Worm (Caenorhabditis elegans) whole organism, L2 larva: Measurements from ENCODE around the gene Y17D7B.2.

Experiments used
- C34F6.9 ChIP-seq: fragments of 150-350 bp; optimal IDR thresholded peaks from 2 replicates; lab custom pipeline; 2014; ENCODE audit warnings: missing biosample characterization, missing genetic modification characterization
- F13H6.1 ChIP-seq: sonication (generic microtip); optimal IDR thresholded peaks from 2 replicates; lab custom pipeline; 2016; ENCODE audit warnings: missing genetic modification characterization, missing compliant biosample characterization
- R02D3.7 ChIP-seq: fragments of 150-350 bp; optimal IDR thresholded peaks from 2 replicates; lab custom pipeline; 2014; ENCODE audit warnings: missing biosample characterization, missing genetic modification characterization
- Y55F3AM.14 ChIP-seq: fragments of 200-800 bp; sonication (Bioruptor generic); optimal IDR thresholded peaks from 2 replicates; lab custom pipeline; 2018; ENCODE audit warnings: mild to moderate bottlenecking, missing genetic modification characterization, missing compliant biosample characterization
- ZK546.5 ChIP-seq: sonication (generic microtip); optimal IDR thresholded peaks from 2 replicates; lab custom pipeline; 2017; ENCODE audit warnings: missing biosample characterization, missing genetic modification characterization
- alr-1 ChIP-seq: fragments of 150-350 bp; optimal IDR thresholded peaks from 2 replicates; lab custom pipeline; 2014; ENCODE audit warnings: missing biosample characterization, missing genetic modification characterization
- aly-2 ChIP-seq: fragments of 150-350 bp; optimal IDR thresholded peaks from 2 replicates; lab custom pipeline; 2014; ENCODE audit warnings: missing biosample characterization, missing genetic modification characterization
- blmp-1 ChIP-seq: sonication (generic microtip); optimal IDR thresholded peaks from 2 replicates; lab custom pipeline; 2017; ENCODE audit warnings: missing genetic modification characterization, mild to moderate bottlenecking, missing compliant biosample characterization, antibody characterized with exemption, moderate library complexity; ENCODE audit not compliant: insufficient read depth
- ceh-16 ChIP-seq: fragments of 150-350 bp; optimal IDR thresholded peaks from 2 replicates; lab custom pipeline; 2014; ENCODE audit warnings: missing biosample characterization, missing genetic modification characterization
- ceh-82 ChIP-seq: fragments of 150-350 bp; optimal IDR thresholded peaks from 2 replicates; lab custom pipeline; 2014; ENCODE audit warnings: missing biosample characterization, missing genetic modification characterization
- crh-2 ChIP-seq: sonication (generic microtip); optimal IDR thresholded peaks from 2 replicates; lab custom pipeline; 2017; ENCODE audit warnings: missing biosample characterization, missing genetic modification characterization
- dmd-4 ChIP-seq: sonication (generic microtip); optimal IDR thresholded peaks from 2 replicates; lab custom pipeline; 2017; ENCODE audit warnings: missing biosample characterization, missing genetic modification characterization
- fos-1 ChIP-seq: fragments of 150-350 bp; optimal IDR thresholded peaks from 2 replicates; lab custom pipeline; 2014; ENCODE audit warnings: missing biosample characterization, missing genetic modification characterization
- gmeb-1 ChIP-seq: fragments of 150-350 bp; optimal IDR thresholded peaks from 2 replicates; lab custom pipeline; 2014; ENCODE audit warnings: missing biosample characterization, missing genetic modification characterization
- lin-11 ChIP-seq: fragments of 150-350 bp; sonication (generic microtip); optimal IDR thresholded peaks from 2 replicates; lab custom pipeline; 2014; ENCODE audit warnings: missing biosample characterization, missing genetic modification characterization, inconsistent platforms, mixed read lengths
- lin-13 ChIP-seq: fragments of 150-350 bp; optimal IDR thresholded peaks from 2 replicates; lab custom pipeline; 2014; ENCODE audit warnings: missing biosample characterization, missing genetic modification reagents, missing genetic modification characterization
- lin-39 ChIP-seq: fragments of 150-350 bp; optimal IDR thresholded peaks from 2 replicates; lab custom pipeline; 2014; ENCODE audit warnings: missing biosample characterization, missing genetic modification reagents, missing genetic modification characterization
- lsy-2 ChIP-seq, 2 experiments: fragments of 150-350 bp in 1 of 2; sonication (generic microtip) in 1 of 2; optimal IDR thresholded peaks; 2 replicates each; lab custom pipeline; 2014 to 2017; ENCODE audit warnings: missing biosample characterization in 2 of 2, missing genetic modification characterization in 2 of 2
- mab-5 ChIP-seq: fragments of 150-350 bp; optimal IDR thresholded peaks from 2 replicates; lab custom pipeline; 2014; ENCODE audit warnings: missing biosample characterization, missing genetic modification characterization
- mdl-1 ChIP-seq, 2 experiments: fragments of 150-350 bp in 1 of 2; sonication (generic microtip) in 1 of 2; optimal IDR thresholded peaks; 2 replicates each; lab custom pipeline; 2017; ENCODE audit warnings: missing biosample characterization in 2 of 2, missing genetic modification characterization in 2 of 2
- nhr-11 ChIP-seq: fragments of 150-350 bp; optimal IDR thresholded peaks from 2 replicates; lab custom pipeline; 2014; ENCODE audit warnings: missing biosample characterization, missing genetic modification characterization
- nhr-129 ChIP-seq: fragments of 150-350 bp; optimal IDR thresholded peaks from 2 replicates; lab custom pipeline; 2014; ENCODE audit warnings: missing biosample characterization, missing genetic modification characterization
- nhr-21 ChIP-seq: fragments of 150-350 bp; optimal IDR thresholded peaks from 2 replicates; lab custom pipeline; 2014; ENCODE audit warnings: missing biosample characterization, missing genetic modification characterization
- nhr-237 ChIP-seq: fragments of 150-350 bp; optimal IDR thresholded peaks from 2 replicates; lab custom pipeline; 2014; ENCODE audit warnings: missing biosample characterization, missing genetic modification characterization
- nhr-25 ChIP-seq: fragments of 150-350 bp; sonication (generic microtip); optimal IDR thresholded peaks from 3 replicates; lab custom pipeline; 2014; ENCODE audit warnings: missing biosample characterization, missing genetic modification characterization
- nhr-6 ChIP-seq: fragments of 150-350 bp; optimal IDR thresholded peaks from 2 replicates; lab custom pipeline; 2014; ENCODE audit warnings: missing biosample characterization, missing genetic modification characterization
- nhr-77 ChIP-seq: fragments of 150-350 bp; optimal IDR thresholded peaks from 2 replicates; lab custom pipeline; 2014; ENCODE audit warnings: missing biosample characterization, missing genetic modification characterization
- peb-1 ChIP-seq: fragments of 150-350 bp; optimal IDR thresholded peaks from 2 replicates; lab custom pipeline; 2014; ENCODE audit warnings: missing biosample characterization, missing genetic modification characterization
- sem-4 ChIP-seq: fragments of 150-350 bp; optimal IDR thresholded peaks from 2 replicates; lab custom pipeline; 2014; ENCODE audit warnings: missing biosample characterization, missing genetic modification reagents, missing genetic modification characterization
- skn-1 ChIP-seq: sonication (generic microtip); optimal IDR thresholded peaks from 2 replicates; lab custom pipeline; 2017; ENCODE audit warnings: missing biosample characterization, missing genetic modification characterization
- sma-3 ChIP-seq: sonication (generic microtip); optimal IDR thresholded peaks from 2 replicates; lab custom pipeline; 2016; ENCODE audit warnings: missing genetic modification reagents, missing genetic modification characterization, missing compliant biosample characterization
- sma-9 ChIP-seq, 2 experiments: fragments of 150-350 bp in 1 of 2; sonication (generic microtip) in 1 of 2; optimal IDR thresholded peaks; 2 replicates each; lab custom pipeline; 2014 to 2016; ENCODE audit warnings: missing genetic modification characterization in 2 of 2, mild to moderate bottlenecking in 1 of 2, missing biosample characterization in 1 of 2, missing compliant biosample characterization in 1 of 2, missing genetic modification reagents in 1 of 2, moderate library complexity in 1 of 2
- snpc-4 ChIP-seq: fragments of 150-350 bp; optimal IDR thresholded peaks from 2 replicates; lab custom pipeline; 2014; ENCODE audit warnings: missing biosample characterization, missing genetic modification characterization
- unc-39 ChIP-seq: fragments of 150-350 bp; optimal IDR thresholded peaks from 2 replicates; lab custom pipeline; 2014; ENCODE audit warnings: missing biosample characterization, missing genetic modification characterization
- unc-55 ChIP-seq: fragments of 150-350 bp; sonication (generic microtip); optimal IDR thresholded peaks from 3 replicates; lab custom pipeline; 2014; ENCODE audit warnings: missing biosample characterization, missing genetic modification reagents, missing genetic modification characterization
- unc-62 ChIP-seq: fragments of 150-350 bp; optimal IDR thresholded peaks from 2 replicates; lab custom pipeline; 2014; ENCODE audit warnings: missing biosample characterization, missing genetic modification reagents, missing genetic modification characterization
- zag-1 ChIP-seq: fragments of 150-350 bp; optimal IDR thresholded peaks from 2 replicates; lab custom pipeline; 2014; ENCODE audit warnings: missing biosample characterization, missing genetic modification characterization
- ztf-4 ChIP-seq: fragments of 150-350 bp; optimal IDR thresholded peaks from 2 replicates; lab custom pipeline; 2014; ENCODE audit warnings: missing biosample characterization, missing genetic modification characterization

Gene Y17D7B.2

DNA sequence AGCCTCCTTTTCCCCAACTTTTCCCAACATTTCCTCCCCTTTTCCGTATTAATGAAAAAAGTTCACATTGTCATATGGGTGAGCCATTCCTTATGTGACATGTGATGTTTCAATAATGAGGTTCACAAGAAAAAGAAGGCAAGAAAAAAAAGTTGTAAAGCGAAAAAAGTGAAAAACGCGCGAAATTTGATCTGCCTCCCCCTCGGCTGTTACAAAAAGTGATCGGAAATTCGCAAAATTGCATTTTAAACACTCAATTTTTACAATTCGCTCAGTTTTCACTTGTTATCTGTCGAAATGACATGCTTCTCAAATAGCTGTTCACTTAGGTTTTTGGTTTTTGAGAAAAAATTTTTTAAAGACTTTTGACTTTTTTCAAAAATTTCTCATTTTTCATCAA is 34.0 kb downstream of the Y17D7B.2 start:
- no peak for TF ChIP-seq lsy-2 (tag; optimal IDR thresholded peaks at IDR 0.05; lab: Kevin White, UChicago)
- TF ChIP-seq dmd-4 = no peak
- TF ChIP-seq peb-1 = no peak
- TF ChIP-seq ZK546.5 (tag; lab: Kevin White, UChicago) = no peak
- TF ChIP-seq lin-39 (tag; lab: Kevin White, UChicago) = no peak
- no peak for TF ChIP-seq ceh-82 (tag; lab: Kevin White, UChicago)
- no peak for TF ChIP-seq F13H6.1
- no peak for TF ChIP-seq mab-5 (tag; lab: Kevin White, UChicago)
- no peak for TF ChIP-seq mdl-1 (tag; optimal IDR thresholded peaks at IDR 0.05; lab: Kevin White, UChicago)
- no peak for TF ChIP-seq fos-1
- TF ChIP-seq nhr-77 = no peak
- TF ChIP-seq R02D3.7 (tag; lab: Kevin White, UChicago) = no peak
- no peak for TF ChIP-seq alr-1 (tag; lab: Kevin White, UChicago)
- no peak for TF ChIP-seq nhr-237
- TF ChIP-seq nhr-6 (tag; lab: Kevin White, UChicago) = no peak
- no peak for TF ChIP-seq sma-9 (GFP tag; optimal IDR thresholded peaks at IDR 0.05; lab: Kevin White, UChicago)
- no peak for TF ChIP-seq sma-9 (tag; optimal IDR thresholded peaks at IDR 0.05; lab: Kevin White, UChicago)
- TF ChIP-seq lin-13 (GFP tag; lab: Kevin White, UChicago) = no peak
- TF ChIP-seq sma-3 = no peak
- TF ChIP-seq Y55F3AM.14 = no peak

ce11 chrV:18826445-18826844 is 38.9 kb downstream of the Y17D7B.2 start:
- TF ChIP-seq fos-1 (peak; percentile 66), C34F6.9 (no peak), nhr-129 (tag; lab: Kevin White, UChicago) (peak; percentile 8), unc-55 (GFP tag; lab: Kevin White, UChicago) (no peak), gmeb-1 (tag; lab: Kevin White, UChicago) (no peak)

- no peak for TF ChIP-seq ztf-4
- TF ChIP-seq nhr-11 (tag; lab: Kevin White, UChicago) = no peak
- TF ChIP-seq ceh-82 (tag; lab: Kevin White, UChicago) = no peak
- TF ChIP-seq nhr-237 = no peak
- no peak for TF ChIP-seq nhr-21
- TF ChIP-seq nhr-6 (tag; lab: Kevin White, UChicago) = no peak
- TF ChIP-seq crh-2 (tag; lab: Kevin White, UChicago) = no peak
- no peak for TF ChIP-seq zag-1 (tag; lab: Kevin White, UChicago)
- no peak for TF ChIP-seq aly-2 (tag; lab: Kevin White, UChicago)
- TF ChIP-seq alr-1 (tag; lab: Kevin White, UChicago) = no peak
- TF ChIP-seq unc-62 (GFP tag; lab: Kevin White, UChicago) = no peak
- TF ChIP-seq skn-1 = no peak
- no peak for TF ChIP-seq blmp-1
- TF ChIP-seq sem-4 = no peak
- no peak for TF ChIP-seq nhr-77
- no peak for TF ChIP-seq ZK546.5 (tag; lab: Kevin White, UChicago)
These were observed 39.8 kb downstream of the Y17D7B.2 start for ce11 chrV:18827374-18827773.

- no peak for TF ChIP-seq aly-2 (tag; lab: Kevin White, UChicago)
- no peak for TF ChIP-seq lin-11 (tag; lab: Kevin White, UChicago)
- TF ChIP-seq alr-1 (tag; lab: Kevin White, UChicago) = no peak
- no peak for TF ChIP-seq lin-39 (tag; lab: Kevin White, UChicago)
- TF ChIP-seq mab-5 (tag; lab: Kevin White, UChicago) = no peak
- TF ChIP-seq nhr-25 (tag; lab: Kevin White, UChicago) = no peak
- no peak for TF ChIP-seq ceh-16 (tag; lab: Kevin White, UChicago)
- no peak for TF ChIP-seq unc-39 (tag; lab: Kevin White, UChicago)
- TF ChIP-seq fos-1 = no peak
- no peak for TF ChIP-seq peb-1
- no peak for TF ChIP-seq nhr-129 (tag; lab: Kevin White, UChicago)
- no peak for TF ChIP-seq unc-55 (GFP tag; lab: Kevin White, UChicago)
- TF ChIP-seq sem-4 = no peak
- no peak for TF ChIP-seq snpc-4
These were observed 49.6 kb downstream of the Y17D7B.2 start, which contains the start of gene cyp-33D3 for ce11 chrV:18837125-18837524. cyp-33D3 (minus strand) TSS chrV:18837225.
